Worm (Caenorhabditis elegans) whole organism, early embryonic: ENCODE results near the gene srbc-17.

Experiments used
- B0310.2 ChIP-seq: sonication (generic microtip); optimal IDR thresholded peaks from 2 replicates; lab custom pipeline; 2016; ENCODE audit warnings: mild to moderate bottlenecking, missing genetic modification characterization, missing compliant biosample characterization
- F13C5.2 ChIP-seq: sonication (generic microtip); optimal IDR thresholded peaks from 2 replicates; lab custom pipeline; 2017; ENCODE audit warnings: mild to moderate bottlenecking, missing genetic modification characterization, inconsistent platforms, missing compliant biosample characterization
- aly-1 ChIP-seq: sonication (generic microtip); optimal IDR thresholded peaks from 2 replicates; lab custom pipeline; 2016; ENCODE audit warnings: missing genetic modification characterization, missing compliant biosample characterization
- ama-1 ChIP-seq: fragments of 150-350 bp; optimal IDR thresholded peaks from 2 replicates; lab custom pipeline; 2014
- ceh-13 ChIP-seq: fragments of 200-800 bp; sonication (Bioruptor generic); optimal IDR thresholded peaks from 2 replicates; lab custom pipeline; 2018; ENCODE audit warnings: mild to moderate bottlenecking, missing genetic modification characterization, missing compliant biosample characterization
- ceh-36 ChIP-seq: sonication (generic microtip); optimal IDR thresholded peaks from 2 replicates; lab custom pipeline; 2016; ENCODE audit warnings: missing genetic modification characterization, inconsistent platforms, missing compliant biosample characterization
- ets-7 ChIP-seq: sonication (generic microtip); optimal IDR thresholded peaks from 2 replicates; lab custom pipeline; 2016; ENCODE audit warnings: missing genotype, missing genetic modification characterization, missing compliant biosample characterization
- flt-1 ChIP-seq: fragments of 200-800 bp; sonication (Bioruptor generic); IDR thresholded peaks from 2 replicates; pipeline ENCODE4 v1.3.6; 2022; ENCODE audit warnings: missing genetic modification characterization, missing compliant biosample characterization
- hmbx-1 ChIP-seq: sonication (generic microtip); optimal IDR thresholded peaks from 2 replicates; lab custom pipeline; 2016; ENCODE audit warnings: mild to moderate bottlenecking, missing genetic modification characterization, missing compliant biosample characterization
- hmg-4 ChIP-seq: fragments of 200-800 bp; sonication (Bioruptor generic); optimal IDR thresholded peaks from 2 replicates; lab custom pipeline; 2018; ENCODE audit warnings: mild to moderate bottlenecking, missing genetic modification characterization, missing compliant biosample characterization
- hnd-1 ChIP-seq: sonication (generic microtip); optimal IDR thresholded peaks from 2 replicates; lab custom pipeline; 2016; ENCODE audit warnings: missing genetic modification characterization, missing compliant biosample characterization
- pes-1 ChIP-seq: fragments of 200-800 bp; sonication (Bioruptor generic); IDR thresholded peaks from 2 replicates; pipeline ENCODE4 v1.3.6; 2022; ENCODE audit warnings: missing genetic modification reagents, missing genetic modification characterization, missing compliant biosample characterization
- scrt-1 ChIP-seq: fragments of 200-800 bp; sonication (Bioruptor generic); IDR thresholded peaks from 2 replicates; pipeline ENCODE4 v1.3.6; 2022; ENCODE audit warnings: missing genetic modification characterization, missing compliant biosample characterization
- sea-1 ChIP-seq: fragments of 200-800 bp; sonication (Bioruptor generic); conservative IDR thresholded peaks from 2 replicates; pipeline ENCODE4 v1.3.6; 2022; ENCODE audit warnings: missing genetic modification characterization, missing compliant biosample characterization
- tbx-11 ChIP-seq: fragments of 200-800 bp; sonication (Bioruptor generic); IDR thresholded peaks from 2 replicates; pipeline ENCODE4 v1.3.6; 2022; ENCODE audit warnings: missing genetic modification characterization, missing compliant biosample characterization
- tbx-37 ChIP-seq: fragments of 200-800 bp; sonication (Bioruptor generic); conservative IDR thresholded peaks from 2 replicates; pipeline ENCODE4 v1.3.6; 2022; ENCODE audit warnings: missing genetic modification reagents, missing genetic modification characterization, missing compliant biosample characterization
- tra-4 ChIP-seq: sonication (generic microtip); optimal IDR thresholded peaks from 2 replicates; lab custom pipeline; 2017; ENCODE audit warnings: missing genetic modification characterization, missing compliant biosample characterization

srbc-17 gene

DNA sequence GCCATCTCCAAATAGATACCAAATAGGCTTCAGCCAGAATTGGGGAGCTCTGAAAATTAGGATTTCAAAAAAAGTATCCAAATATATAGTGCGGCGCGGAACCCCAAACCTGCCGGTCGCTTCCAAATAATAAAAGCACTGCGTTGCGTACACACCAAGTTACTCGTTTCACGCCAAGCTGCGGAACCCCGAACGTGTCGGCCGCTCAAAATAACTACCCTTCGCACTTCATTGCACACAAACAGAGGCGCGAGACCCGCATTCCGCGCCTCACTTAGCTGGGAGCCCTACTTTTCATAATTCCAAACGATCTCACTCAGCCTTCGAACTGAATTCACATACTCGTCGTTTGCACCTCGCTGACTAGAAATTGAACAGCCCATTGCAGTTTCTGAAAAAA is 22.1 kb downstream of the srbc-17 start:
- TF ChIP-seq ceh-36, result no peak
- no peak for TF ChIP-seq B0310.2 (tag; lab: Kevin White, UChicago)
- no peak for TF ChIP-seq tra-4 (tag; lab: Kevin White, UChicago)
- TF ChIP-seq aly-1 (tag; lab: Kevin White, UChicago), result no peak
- no peak for TF ChIP-seq F13C5.2 (tag; lab: Kevin White, UChicago)
- TF ChIP-seq sea-1 (GFP tag; lab: Robert Waterston, UW), result no peak
- no peak for TF ChIP-seq tbx-37 (GFP tag; lab: Robert Waterston, UW)
- TF ChIP-seq tbx-11 (GFP tag; lab: Robert Waterston, UW), result no peak
- TF ChIP-seq pes-1, result no peak

DNA sequence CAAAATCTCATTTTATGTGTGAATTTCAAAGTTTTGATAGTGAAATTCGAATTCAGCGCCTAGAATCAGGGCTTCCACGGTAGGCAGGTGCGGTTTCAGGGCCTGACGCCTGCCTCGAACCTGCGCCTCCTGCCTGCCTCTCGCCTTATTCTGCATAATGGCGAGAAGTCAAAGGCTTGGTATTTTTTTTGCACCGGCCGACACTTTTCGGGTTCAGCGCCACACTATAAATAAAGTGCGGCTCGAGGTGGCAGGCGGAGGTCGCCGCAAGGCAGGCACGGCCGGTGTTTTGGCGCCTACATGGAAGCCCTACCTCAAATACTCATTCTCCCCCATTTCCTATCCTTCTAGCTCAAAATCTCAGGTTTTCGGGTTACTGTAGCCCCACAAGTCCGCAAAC is 22.9 kb downstream of the srbc-17 start:
- TF ChIP-seq scrt-1 (GFP tag; lab: Robert Waterston, UW) (no peak), tbx-37 (GFP tag; lab: Robert Waterston, UW) (no peak)

- no peak for TF ChIP-seq tra-4 (tag; lab: Kevin White, UChicago)
- no peak for TF ChIP-seq hnd-1 (tag; lab: Kevin White, UChicago)
- TF ChIP-seq B0310.2 (tag; lab: Kevin White, UChicago), result no peak
- TF ChIP-seq ets-7 (tag; lab: Kevin White, UChicago), result no peak
- TF ChIP-seq hmg-4 (GFP tag; lab: Kevin White, UChicago), result no peak
- TF ChIP-seq ama-1 (lab: Kevin White, UChicago), result no peak
- no peak for TF ChIP-seq tbx-37 (GFP tag; lab: Robert Waterston, UW)
- no peak for TF ChIP-seq scrt-1 (GFP tag; lab: Robert Waterston, UW)
- TF ChIP-seq hmbx-1 (tag; lab: Kevin White, UChicago), result no peak
- TF ChIP-seq ceh-36, result no peak
Observed at ce11 chrV:2201240-2201639, 23.7 kb downstream of the srbc-17 start, which contains the start of gene cyp-32B1. Gene cyp-32B1 (minus strand): TSS chrV:2201415.

DNA sequence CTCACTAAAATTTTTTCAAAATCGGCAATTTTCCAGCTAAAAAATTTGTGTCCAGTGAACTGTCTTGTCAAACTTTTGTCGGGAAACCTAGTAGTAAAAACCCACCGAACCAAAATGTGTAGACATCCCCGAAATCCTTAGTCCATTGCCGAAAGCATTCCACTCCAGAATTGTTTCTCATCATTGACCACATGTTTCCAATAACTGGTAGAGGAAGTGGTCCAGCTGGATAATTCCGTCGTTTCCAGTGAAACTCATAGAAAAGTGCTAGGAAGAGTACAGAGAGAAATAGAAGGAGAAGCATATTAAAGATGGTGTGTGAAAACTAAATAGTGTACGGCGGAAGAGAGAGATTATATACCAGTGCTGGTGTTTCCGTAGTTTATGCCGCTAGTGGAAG is 26.6 kb downstream of the srbc-17 start, which contains the start of gene cyp-33C12:
Gene cyp-33C12 (minus strand): TSS at position 321 of the 400 bp plus-strand sequence.
- TF ChIP-seq flt-1 (GFP tag; lab: Robert Waterston, UW), result no peak
- no peak for TF ChIP-seq tra-4 (tag; lab: Kevin White, UChicago)
- no peak for TF ChIP-seq sea-1 (GFP tag; lab: Robert Waterston, UW)
- no peak for TF ChIP-seq B0310.2 (tag; lab: Kevin White, UChicago)
- no peak for TF ChIP-seq ets-7 (tag; lab: Kevin White, UChicago)
- TF ChIP-seq ceh-13 (GFP tag; lab: Kevin White, UChicago), result no peak
- TF ChIP-seq hmg-4 (GFP tag; lab: Kevin White, UChicago), result no peak
- TF ChIP-seq ceh-36, result no peak
- TF ChIP-seq tbx-11 (GFP tag; lab: Robert Waterston, UW), result no peak
- TF ChIP-seq ama-1 (lab: Kevin White, UChicago), result no peak
- TF ChIP-seq F13C5.2 (tag; lab: Kevin White, UChicago), result no peak
- TF ChIP-seq hmbx-1 (tag; lab: Kevin White, UChicago), result no peak
- no peak for TF ChIP-seq scrt-1 (GFP tag; lab: Robert Waterston, UW)
- TF ChIP-seq tbx-37 (GFP tag; lab: Robert Waterston, UW), result no peak
- no peak for TF ChIP-seq pes-1
- no peak for TF ChIP-seq hnd-1 (tag; lab: Kevin White, UChicago)
- no peak for TF ChIP-seq aly-1 (tag; lab: Kevin White, UChicago)

DNA sequence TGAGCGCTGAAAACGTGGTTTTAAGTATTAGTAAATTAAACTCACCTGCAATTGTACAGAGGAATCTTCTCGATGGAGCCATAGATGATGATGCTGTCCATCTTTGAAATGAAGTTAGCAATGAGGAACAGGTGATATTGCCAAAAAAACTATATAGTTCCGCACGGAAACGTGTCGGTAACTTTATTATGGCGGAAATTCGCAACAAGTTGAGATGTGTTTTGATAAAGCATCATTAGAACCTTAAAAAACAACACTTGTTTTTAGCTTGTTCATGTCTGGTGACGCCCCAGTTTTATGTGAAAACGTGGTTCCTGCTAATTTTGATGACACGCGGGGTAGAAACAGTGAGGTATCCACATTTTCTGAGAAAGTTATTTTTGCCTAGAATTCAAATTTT is 28.7 kb downstream of the srbc-17 start, which contains the start of gene srt-40:
Gene srt-40 (minus strand): TSS at position 101 of the 400 bp plus-strand sequence.
- TF ChIP-seq ama-1 (lab: Kevin White, UChicago) (no peak), flt-1 (GFP tag; lab: Robert Waterston, UW) (no peak), B0310.2 (tag; lab: Kevin White, UChicago) (no peak), ets-7 (tag; lab: Kevin White, UChicago) (no peak), hmg-4 (GFP tag; lab: Kevin White, UChicago) (no peak), ceh-13 (GFP tag; lab: Kevin White, UChicago) (no peak), tbx-37 (GFP tag; lab: Robert Waterston, UW) (no peak), hnd-1 (tag; lab: Kevin White, UChicago) (no peak), pes-1 (no peak), tra-4 (tag; lab: Kevin White, UChicago) (no peak), sea-1 (GFP tag; lab: Robert Waterston, UW) (no peak), aly-1 (tag; lab: Kevin White, UChicago) (no peak), scrt-1 (GFP tag; lab: Robert Waterston, UW) (no peak), F13C5.2 (tag; lab: Kevin White, UChicago) (no peak), ceh-36 (no peak), hmbx-1 (tag; lab: Kevin White, UChicago) (no peak), tbx-11 (GFP tag; lab: Robert Waterston, UW) (no peak)

- TF ChIP-seq ceh-36 (no peak), ets-7 (tag; lab: Kevin White, UChicago) (no peak), tbx-11 (GFP tag; lab: Robert Waterston, UW) (no peak), sea-1 (GFP tag; lab: Robert Waterston, UW) (no peak), pes-1 (no peak), F13C5.2 (tag; lab: Kevin White, UChicago) (no peak), ceh-13 (GFP tag; lab: Kevin White, UChicago) (no peak), hnd-1 (tag; lab: Kevin White, UChicago) (no peak), B0310.2 (tag; lab: Kevin White, UChicago) (no peak), flt-1 (GFP tag; lab: Robert Waterston, UW) (no peak), tbx-37 (GFP tag; lab: Robert Waterston, UW) (no peak), scrt-1 (GFP tag; lab: Robert Waterston, UW) (no peak), tra-4 (tag; lab: Kevin White, UChicago) (no peak), hmbx-1 (tag; lab: Kevin White, UChicago) (no peak), hmg-4 (GFP tag; lab: Kevin White, UChicago) (no peak)
Observed at ce11 chrV:2206801-2207200, 29.3 kb downstream of the srbc-17 start, which contains the start of gene svh-11. Gene svh-11 (plus strand): TSS chrV:2207101.

DNA sequence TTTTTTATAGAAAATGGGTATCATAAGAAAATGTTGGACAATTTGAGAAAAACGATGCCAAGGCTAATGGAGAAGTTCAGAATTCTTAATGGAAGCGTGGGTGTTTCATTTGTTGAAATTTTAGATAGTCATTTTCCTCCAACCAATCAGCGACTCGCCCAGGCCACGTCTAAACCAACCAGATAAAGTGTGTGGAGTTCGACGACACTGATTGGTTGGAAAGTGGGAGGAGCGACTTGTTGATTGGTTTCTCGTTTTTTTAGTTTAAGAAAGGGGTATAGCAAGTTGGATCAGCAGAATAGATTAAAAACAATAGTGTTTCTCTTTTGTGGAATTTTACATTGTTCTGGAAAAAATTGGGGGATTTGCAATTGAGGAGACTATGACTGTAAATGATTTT is 30.0 kb downstream of the srbc-17 start:
- TF ChIP-seq hnd-1 (tag; lab: Kevin White, UChicago), result no peak
- no peak for TF ChIP-seq sea-1 (GFP tag; lab: Robert Waterston, UW)
- no peak for TF ChIP-seq ceh-36
- no peak for TF ChIP-seq tbx-37 (GFP tag; lab: Robert Waterston, UW)
- TF ChIP-seq tra-4 (tag; lab: Kevin White, UChicago), result no peak
- TF ChIP-seq F13C5.2 (tag; lab: Kevin White, UChicago), result no peak
